Worm (Caenorhabditis elegans): ENCODE results near the gene C17B7.3.

C17B7.3 gene

ce11 chrV:3388299-3388698 lies 45.7 kb downstream of the C17B7.3 start (continued):
- no peak for TF ChIP-seq ztf-11 (tag; optimal IDR thresholded peaks at IDR 0.05)
- TF ChIP-seq hlh-30 (tag; optimal IDR thresholded peaks at IDR 0.05; ENCODE audit: insufficient read depth): peak; percentile 57
- TF ChIP-seq ctbp-1 (GFP tag; IDR thresholded peaks at IDR 0.05): no peak
- no peak for TF ChIP-seq attf-4 (tag; optimal IDR thresholded peaks at IDR 0.05)
- TF ChIP-seq pha-4 (GFP tag; IDR thresholded peaks at IDR 0.05): no peak
- peak; percentile 40 for TF ChIP-seq pha-4 (tag; optimal IDR thresholded peaks at IDR 0.05)
- no peak for TF ChIP-seq aly-2 (tag; optimal IDR thresholded peaks at IDR 0.05)
- TF ChIP-seq dmd-9 (GFP tag; IDR thresholded peaks at IDR 0.05): no peak
- peak; percentile 1 for TF ChIP-seq pqm-1 (tag; optimal IDR thresholded peaks at IDR 0.05)
- no peak for TF ChIP-seq madf-5 (GFP tag; IDR thresholded peaks at IDR 0.05)
- no peak for TF ChIP-seq ceh-20 (GFP tag; IDR thresholded peaks at IDR 0.05)
- TF ChIP-seq nhr-77 (tag; optimal IDR thresholded peaks at IDR 0.05): peak; percentile 54
- no peak for TF ChIP-seq fkh-10 (GFP tag; optimal IDR thresholded peaks at IDR 0.05)
- no peak for TF ChIP-seq F44E2.7 (GFP tag; IDR thresholded peaks at IDR 0.05)
- peak; percentile 82 for TF ChIP-seq nhr-48 (tag; optimal IDR thresholded peaks at IDR 0.05)
- no peak for TF ChIP-seq ceh-62 (tag; optimal IDR thresholded peaks at IDR 0.05)
- TF ChIP-seq hmg-1.1 (GFP tag; IDR thresholded peaks at IDR 0.05): peak; percentile 42; the same call in 1 of the 2 replicates
- TF ChIP-seq ZK337.2 (GFP tag; IDR thresholded peaks at IDR 0.05): no peak
- TF ChIP-seq nhr-42 (GFP tag; IDR thresholded peaks at IDR 0.05): no peak
- TF ChIP-seq duxl-1 (tag; optimal IDR thresholded peaks at IDR 0.05; ENCODE audit: poor library complexity): peak; percentile 21
- peak; percentile 25; the same call in 1 of the 2 replicates for TF ChIP-seq lin-1 (GFP tag; IDR thresholded peaks at IDR 0.05)
- peak; percentile 59 for TF ChIP-seq mxl-3 (GFP tag; optimal IDR thresholded peaks at IDR 0.05)
- TF ChIP-seq T26A8.4 (GFP tag; IDR thresholded peaks at IDR 0.05): no peak
- TF ChIP-seq tag-97 (GFP tag; IDR thresholded peaks at IDR 0.05): no peak
- no peak for TF ChIP-seq cey-2 (tag; optimal IDR thresholded peaks at IDR 0.05; ENCODE audit: borderline replicate concordance, insufficient read depth)
- TF ChIP-seq zag-1 (tag; optimal IDR thresholded peaks at IDR 0.05): no peak
- peak; percentile 81 for TF ChIP-seq dmd-6 (GFP tag; IDR thresholded peaks at IDR 0.05)
- TF ChIP-seq ceh-32 (tag; optimal IDR thresholded peaks at IDR 0.05; ENCODE audit: poor library complexity): no peak
- peak; percentile 82 for TF ChIP-seq hlh-11 (tag; optimal IDR thresholded peaks at IDR 0.05)
- TF ChIP-seq php-3 (GFP tag; IDR thresholded peaks at IDR 0.05): 0 out of 2 replicates have a peak, but pooled peaks have one; percentile 42
- TF ChIP-seq daf-12 (tag; optimal IDR thresholded peaks at IDR 0.05): no peak
- no peak for TF ChIP-seq saeg-2 (GFP tag; IDR thresholded peaks at IDR 0.05)
- no peak for TF ChIP-seq lin-13 (GFP tag; optimal IDR thresholded peaks at IDR 0.05)
- no peak for TF ChIP-seq set-16 (GFP tag; IDR thresholded peaks at IDR 0.05)
- TF ChIP-seq zip-2 (tag; optimal IDR thresholded peaks at IDR 0.05): no peak
- TF ChIP-seq ama-1 (optimal IDR thresholded peaks at IDR 0.05): no peak
- no peak for TF ChIP-seq lin-39 (tag; optimal IDR thresholded peaks at IDR 0.05)
- no peak for TF ChIP-seq lir-3 (tag; optimal IDR thresholded peaks at IDR 0.05)

- TF ChIP-seq ceh-82 (tag; optimal IDR thresholded peaks at IDR 0.05) (no peak), nhr-102 (tag; optimal IDR thresholded peaks at IDR 0.05) (no peak), Y105C5A.15 (GFP tag; IDR thresholded peaks at IDR 0.05) (no peak), nhr-42 (GFP tag; IDR thresholded peaks at IDR 0.05) (no peak), zfp-2 (tag; optimal IDR thresholded peaks at IDR 0.05) (peak; percentile 7), madf-9 (GFP tag; conservative IDR thresholded peaks at IDR 0.05) (0 out of 2 replicates have a peak, but pooled peaks have one; percentile 30), set-16 (GFP tag; IDR thresholded peaks at IDR 0.05) (no peak), fos-1 (tag; optimal IDR thresholded peaks at IDR 0.05) (no peak), attf-4 (tag; optimal IDR thresholded peaks at IDR 0.05) (no peak), ZK546.5 (tag; optimal IDR thresholded peaks at IDR 0.05) (no peak), T26A8.4 (GFP tag; IDR thresholded peaks at IDR 0.05) (peak; percentile 44; the same call in 1 of the 2 replicates), pha-4 (GFP tag; IDR thresholded peaks at IDR 0.05) (no peak), pha-4 (tag; optimal IDR thresholded peaks at IDR 0.05) (peak; percentile 70), lin-29 (GFP tag; IDR thresholded peaks at IDR 0.05) (no peak), nhr-48 (tag; optimal IDR thresholded peaks at IDR 0.05) (peak; percentile 96), unc-39 (tag; optimal IDR thresholded peaks at IDR 0.05) (no peak), madf-5 (GFP tag; IDR thresholded peaks at IDR 0.05) (no peak), hlh-30 (tag; optimal IDR thresholded peaks at IDR 0.05; ENCODE audit: insufficient read depth) (peak; percentile 73), lin-15B (tag; optimal IDR thresholded peaks at IDR 0.05) (no peak), rbr-2 (tag; optimal IDR thresholded peaks at IDR 0.05) (peak; percentile 71), hlh-11 (tag; optimal IDR thresholded peaks at IDR 0.05) (peak; percentile 93), aly-2 (tag; optimal IDR thresholded peaks at IDR 0.05) (no peak), lin-13 (GFP tag; optimal IDR thresholded peaks at IDR 0.05) (peak; percentile 38), dmd-8 (GFP tag; IDR thresholded peaks at IDR 0.05) (no peak), egl-43 (GFP tag; IDR thresholded peaks at IDR 0.05) (no peak)
Measured at ce11 chrV:3391005-3391404, 48.4 kb downstream of the C17B7.3 start.

Data from whole organism, L4 larva.